Fruit fly (Drosophila melanogaster) whole organism, embryonic: ENCODE data around the gene MRG15.
A peak's percentile ranks its signal among the peaks of the same experiment; 100 is the strongest.

ENCODE experiments used
- Asciz ChIP-seq: fragments of 200-800 bp; sonication (Bioruptor generic); optimal IDR thresholded peaks from 2 replicates; lab custom pipeline; 2017; ENCODE audit warnings: missing biosample characterization, mild to moderate bottlenecking, missing genetic modification characterization, missing genetic modification reagents
- BEAF-32 ChIP-seq: fragments of 200-800 bp; sonication (Bioruptor generic); optimal IDR thresholded peaks from 3 replicates; lab custom pipeline; 2017; ENCODE audit warnings: missing biosample characterization, missing genetic modification characterization, mild to moderate bottlenecking, moderate library complexity, missing genetic modification reagents
- C15 ChIP-seq: fragments of 200-800 bp; sonication (Bioruptor generic); IDR thresholded peaks from 3 replicates; pipeline ENCODE4 v1.3.6; 2022; ENCODE audit warnings: missing biosample characterization, missing genetic modification characterization
- CG10274 ChIP-seq: fragments of 200-800 bp; sonication (Bioruptor generic); optimal IDR thresholded peaks from 3 replicates; lab custom pipeline; 2017; ENCODE audit warnings: missing biosample characterization, mild to moderate bottlenecking, missing genetic modification characterization
- CG12391 ChIP-seq: fragments of 200-800 bp; sonication (Bioruptor generic); optimal IDR thresholded peaks from 3 replicates; lab custom pipeline; 2018; ENCODE audit warnings: missing biosample characterization, mild to moderate bottlenecking, missing genetic modification characterization, moderate library complexity
- CG12769 ChIP-seq: fragments of 200-800 bp; sonication (Bioruptor generic); optimal IDR thresholded peaks from 2 replicates; lab custom pipeline; 2019; ENCODE audit warnings: missing biosample characterization, mild to moderate bottlenecking, missing genetic modification characterization, moderate library complexity
- CG13287 ChIP-seq: fragments of 200-800 bp; sonication (Bioruptor generic); IDR thresholded peaks from 2 replicates; pipeline ENCODE4 v1.3.6; 2022; ENCODE audit warnings: missing biosample characterization, missing genetic modification characterization; ENCODE audit not compliant: partially characterized antibody
- CG1529 ChIP-seq: fragments of 200-800 bp; sonication (Bioruptor generic); optimal IDR thresholded peaks from 3 replicates; lab custom pipeline; 2018; ENCODE audit warnings: missing biosample characterization, missing genetic modification characterization
- CG16813 ChIP-seq: fragments of 200-800 bp; sonication (Bioruptor generic); IDR thresholded peaks from 3 replicates; pipeline ENCODE4 v1.3.6; 2022; ENCODE audit warnings: missing biosample characterization, missing genetic modification characterization; ENCODE audit not compliant: partially characterized antibody
- CG2202 ChIP-seq: fragments of 200-800 bp; sonication (Bioruptor generic); optimal IDR thresholded peaks from 2 replicates; lab custom pipeline; 2018; ENCODE audit warnings: missing biosample characterization, mild to moderate bottlenecking, missing genetic modification characterization
- CG4282 ChIP-seq: fragments of 200-800 bp; sonication (Bioruptor generic); optimal IDR thresholded peaks from 2 replicates; lab custom pipeline; 2016; ENCODE audit warnings: missing biosample characterization, missing genetic modification characterization
- CG7271 ChIP-seq: fragments of 200-800 bp; sonication (Bioruptor generic); optimal IDR thresholded peaks from 2 replicates; lab custom pipeline; 2018; ENCODE audit warnings: missing biosample characterization, mild to moderate bottlenecking, missing genetic modification characterization, moderate library complexity
- CG7357 ChIP-seq: fragments of 200-800 bp; sonication (Bioruptor generic); IDR thresholded peaks from 3 replicates; pipeline ENCODE4 v1.3.6; 2022; ENCODE audit warnings: missing biosample characterization, missing genetic modification characterization
- CG7987 ChIP-seq: fragments of 200-800 bp; sonication (Bioruptor generic); optimal IDR thresholded peaks from 2 replicates; lab custom pipeline; 2018; ENCODE audit warnings: missing biosample characterization, mild to moderate bottlenecking, missing genetic modification characterization, moderate library complexity
- CG8290 ChIP-seq, 3 experiments: fragments of 200-800 bp; sonication (Bioruptor generic); optimal IDR thresholded peaks; 2 replicates each; lab custom pipeline; 2016 to 2019; ENCODE audit warnings: missing biosample characterization in 3 of 3, missing genetic modification characterization in 3 of 3, mild to moderate bottlenecking in 2 of 3, moderate library complexity in 1 of 3
- CG9215 ChIP-seq: fragments of 200-800 bp; sonication (Bioruptor generic); IDR thresholded peaks from 2 replicates; pipeline ENCODE4 v1.3.6; 2022; ENCODE audit warnings: missing biosample characterization, missing genetic modification characterization
- Dfd ChIP-seq, 2 experiments: fragments of >200 bp; optimal IDR thresholded peaks; 2 replicates each; lab custom pipeline; 2017; ENCODE audit warnings: missing biosample characterization in 2 of 2, missing genetic modification characterization in 2 of 2
- Dll ChIP-seq: fragments of 200-800 bp; sonication (Bioruptor generic); IDR thresholded peaks from 4 replicates; pipeline ENCODE4 v1.3.6; 2022; ENCODE audit warnings: missing biosample characterization, missing genetic modification characterization; ENCODE audit not compliant: partially characterized antibody
- GATAe ChIP-seq: fragments of 200-800 bp; sonication (Bioruptor generic); conservative IDR thresholded peaks from 2 replicates; pipeline ENCODE4 v1.3.6; 2022; ENCODE audit warnings: missing biosample characterization, missing genetic modification characterization
- Med ChIP-seq: fragments of 200-800 bp; sonication (Bioruptor generic); peaks from one replicate; lab custom pipeline; 2016; ENCODE audit warnings: missing biosample characterization, missing genetic modification characterization, mild to moderate bottlenecking, inconsistent platforms, moderate library complexity
- NfI ChIP-seq: fragments of 200-800 bp; sonication (Bioruptor generic); optimal IDR thresholded peaks from 3 replicates; lab custom pipeline; 2018; ENCODE audit warnings: missing biosample characterization, mild to moderate bottlenecking, missing genetic modification characterization, moderate library complexity
- Sry-β ChIP-seq: fragments of 200-800 bp; sonication (Bioruptor generic); optimal IDR thresholded peaks from 2 replicates; lab custom pipeline; 2018; ENCODE audit warnings: missing biosample characterization, mild to moderate bottlenecking, missing genetic modification characterization, moderate library complexity
- Vsx1 ChIP-seq: fragments of 200-800 bp; sonication (Bioruptor generic); optimal IDR thresholded peaks from 2 replicates; lab custom pipeline; 2017; ENCODE audit warnings: missing biosample characterization, mild to moderate bottlenecking, missing genetic modification characterization, missing genetic modification reagents
- amos ChIP-seq: fragments of 200-800 bp; sonication (Bioruptor generic); IDR thresholded peaks from 2 replicates; pipeline ENCODE4 v1.3.6; 2022; ENCODE audit warnings: missing biosample characterization, missing genetic modification characterization; ENCODE audit not compliant: partially characterized antibody
- ato ChIP-seq: fragments of 200-800 bp; sonication (Bioruptor generic); IDR thresholded peaks from 2 replicates; pipeline ENCODE4 v1.3.6; 2022; ENCODE audit warnings: missing biosample characterization, missing genetic modification characterization; ENCODE audit not compliant: partially characterized antibody
- crol ChIP-seq: fragments of 200-800 bp; sonication (Bioruptor generic); IDR thresholded peaks from 2 replicates; pipeline ENCODE4 v1.3.6; 2022; ENCODE audit warnings: missing biosample characterization, missing genetic modification characterization
- cwo ChIP-seq: fragments of 200-800 bp; sonication (Bioruptor generic); optimal IDR thresholded peaks from 3 replicates; lab custom pipeline; 2017; ENCODE audit warnings: missing biosample characterization, missing genetic modification characterization, mild to moderate bottlenecking, moderate library complexity, missing genetic modification reagents
- danr ChIP-seq: fragments of 200-800 bp; sonication (Bioruptor generic); IDR thresholded peaks from 2 replicates; pipeline ENCODE4 v1.3.6; 2022; ENCODE audit warnings: missing biosample characterization, missing genetic modification characterization
- dimm ChIP-seq: fragments of 200-800 bp; sonication (Bioruptor generic); IDR thresholded peaks from 2 replicates; pipeline ENCODE4 v1.3.6; 2022; ENCODE audit warnings: missing biosample characterization, missing genetic modification characterization
- disco-r ChIP-seq: fragments of 200-800 bp; sonication (Bioruptor generic); optimal IDR thresholded peaks from 2 replicates; lab custom pipeline; 2016; ENCODE audit warnings: missing biosample characterization, missing genetic modification characterization
- dm ChIP-seq: fragments of 200-800 bp; sonication (Bioruptor generic); optimal IDR thresholded peaks from 3 replicates; lab custom pipeline; 2016; ENCODE audit warnings: missing biosample characterization, missing genetic modification characterization
- fd102C ChIP-seq: fragments of 200-800 bp; sonication (Bioruptor generic); optimal IDR thresholded peaks from 2 replicates; lab custom pipeline; 2018; ENCODE audit warnings: missing biosample characterization, mild to moderate bottlenecking, missing genetic modification characterization, moderate library complexity
- ftz-f1 ChIP-seq: fragments of 200-800 bp; sonication (Bioruptor generic); optimal IDR thresholded peaks from 2 replicates; lab custom pipeline; 2016; ENCODE audit warnings: missing biosample characterization, missing genetic modification characterization
- gce ChIP-seq: fragments of 200-800 bp; sonication (Bioruptor generic); IDR thresholded peaks from 3 replicates; pipeline ENCODE4 v1.3.6; 2022; ENCODE audit warnings: missing biosample characterization, missing genetic modification characterization
- hbn ChIP-seq: fragments of 200-800 bp; sonication (Bioruptor generic); IDR thresholded peaks from 2 replicates; pipeline ENCODE4 v1.3.6; 2022; ENCODE audit warnings: missing biosample characterization, missing genetic modification characterization; ENCODE audit not compliant: partially characterized antibody
- ind ChIP-seq: fragments of 200-800 bp; sonication (Bioruptor generic); optimal IDR thresholded peaks from 3 replicates; lab custom pipeline; 2016; ENCODE audit warnings: missing biosample characterization, missing genetic modification characterization
- mld ChIP-seq: fragments of 200-800 bp; sonication (Bioruptor generic); IDR thresholded peaks from 3 replicates; pipeline ENCODE4 v1.3.6; 2022; ENCODE audit warnings: missing biosample characterization, missing genetic modification characterization; ENCODE audit not compliant: partially characterized antibody
- pho ChIP-seq: fragments of 200-800 bp; sonication (Bioruptor generic); optimal IDR thresholded peaks from 2 replicates; lab custom pipeline; 2016; ENCODE audit warnings: missing biosample characterization, missing genetic modification characterization
- sens-2 ChIP-seq: fragments of 200-800 bp; sonication (Bioruptor generic); IDR thresholded peaks from 2 replicates; pipeline ENCODE4 v1.3.6; 2022; ENCODE audit warnings: missing biosample characterization, missing genetic modification characterization
- shn ChIP-seq: fragments of 200-800 bp; sonication (Bioruptor generic); optimal IDR thresholded peaks from 3 replicates; lab custom pipeline; 2016; ENCODE audit warnings: missing biosample characterization, missing genetic modification characterization
- sima ChIP-seq: fragments of 200-800 bp; sonication (Bioruptor generic); optimal IDR thresholded peaks from 2 replicates; lab custom pipeline; 2016; ENCODE audit warnings: missing biosample characterization, missing genetic modification characterization
- slbo ChIP-seq: fragments of 200-800 bp; sonication (Bioruptor generic); IDR thresholded peaks from 2 replicates; pipeline ENCODE4 v1.3.6; 2022; ENCODE audit warnings: missing biosample characterization, missing genetic modification characterization
- so ChIP-seq: fragments of 200-800 bp; sonication (Bioruptor generic); IDR thresholded peaks from 3 replicates; pipeline ENCODE4 v1.3.6; 2022; ENCODE audit warnings: missing biosample characterization, missing genetic modification characterization
- sob ChIP-seq: fragments of 200-800 bp; sonication (Bioruptor generic); IDR thresholded peaks from 2 replicates; pipeline ENCODE4 v1.3.6; 2022; ENCODE audit warnings: missing biosample characterization, missing genetic modification characterization
- tap ChIP-seq: fragments of 200-800 bp; optimal IDR thresholded peaks from 3 replicates; lab custom pipeline; 2019; ENCODE audit warnings: missing biosample characterization, mild to moderate bottlenecking, missing genetic modification characterization, moderate library complexity
- tx ChIP-seq: fragments of 200-800 bp; sonication (Bioruptor generic); optimal IDR thresholded peaks from 2 replicates; lab custom pipeline; 2016; ENCODE audit warnings: missing biosample characterization, missing genetic modification characterization
- unc-4 ChIP-seq: fragments of 200-800 bp; sonication (Bioruptor generic); IDR thresholded peaks from 2 replicates; pipeline ENCODE4 v1.3.6; 2022; ENCODE audit warnings: missing biosample characterization, missing genetic modification characterization; ENCODE audit not compliant: partially characterized antibody
- wor ChIP-seq: fragments of 200-800 bp; sonication (Bioruptor generic); IDR thresholded peaks from 2 replicates; pipeline ENCODE4 v1.3.6; 2022; ENCODE audit warnings: missing biosample characterization, missing genetic modification characterization
- zf30C ChIP-seq: fragments of 200-800 bp; sonication (Bioruptor generic); optimal IDR thresholded peaks from 3 replicates; lab custom pipeline; 2018; ENCODE audit warnings: missing biosample characterization, mild to moderate bottlenecking, missing genetic modification characterization
- zfh1 ChIP-seq: fragments of 200-800 bp; sonication (Bioruptor generic); IDR thresholded peaks from 3 replicates; pipeline ENCODE4 v1.3.6; 2022; ENCODE audit warnings: missing biosample characterization, missing genetic modification characterization

The MRG15 gene

DNA sequence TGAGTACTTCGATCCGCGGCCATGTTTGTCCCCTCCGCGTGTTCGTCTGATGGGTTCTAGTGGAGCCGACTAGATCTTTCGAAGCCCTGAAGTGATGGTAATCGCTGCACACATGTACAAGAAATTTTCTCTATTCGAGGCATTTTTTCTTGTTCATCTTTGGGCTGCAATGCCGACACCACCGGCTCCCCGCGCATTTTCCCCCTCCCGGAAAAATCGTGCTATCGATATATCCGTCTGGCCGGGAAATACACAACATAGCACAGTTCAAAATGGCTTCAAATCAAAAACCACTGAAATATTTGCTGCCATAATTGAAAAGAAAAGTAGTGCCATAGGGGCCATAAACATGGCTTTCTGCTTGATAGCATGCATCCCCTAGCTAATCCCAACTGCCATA is 14.0 kb downstream of the MRG15 start:
- no peak for TF ChIP-seq Sry-β (GFP tag; lab: Kevin White, UChicago)
- TF ChIP-seq Asciz (GFP tag; lab: Kevin White, UChicago): no peak
- TF ChIP-seq danr: no peak
- TF ChIP-seq CG10274 (GFP tag; lab: Kevin White, UChicago): no peak
- no peak for TF ChIP-seq sima (GFP tag; lab: Kevin White, UChicago)
- TF ChIP-seq mld (GFP tag; lab: Robert Waterston, UW): 0 out of 3 replicates have a peak, but pooled peaks have one; percentile 17
- no peak for TF ChIP-seq Dfd (GFP tag; optimal IDR thresholded peaks at IDR 0.05; lab: Kevin White, UChicago)
- TF ChIP-seq tap (tag; lab: Kevin White, UChicago): no peak
- no peak for TF ChIP-seq zfh1 (GFP tag; lab: Robert Waterston, UW)
- TF ChIP-seq CG7357 (GFP tag; lab: Robert Waterston, UW): no peak
- no peak for TF ChIP-seq cwo (GFP tag; lab: Kevin White, UChicago)
- 0 out of 2 replicates have a peak, but pooled peaks have one; percentile 30 for TF ChIP-seq ato (GFP tag; lab: Robert Waterston, UW)
- TF ChIP-seq Med (GFP tag; lab: Kevin White, UChicago): no peak
- TF ChIP-seq CG1529 (GFP tag; lab: Kevin White, UChicago): no peak
- TF ChIP-seq CG7271 (tag; lab: Kevin White, UChicago): no peak
- TF ChIP-seq fd102C (GFP tag; lab: Kevin White, UChicago): no peak
- TF ChIP-seq CG16813 (GFP tag; lab: Robert Waterston, UW): 0 out of 3 replicates have a peak, but pooled peaks have one; percentile 16
- no peak for TF ChIP-seq CG4282
- TF ChIP-seq ind (GFP tag; lab: Kevin White, UChicago): no peak
- TF ChIP-seq CG12391 (tag; lab: Kevin White, UChicago): no peak
- no peak for TF ChIP-seq GATAe
- no peak for TF ChIP-seq slbo
- TF ChIP-seq gce: no peak
- no peak for TF ChIP-seq CG12769 (tag; lab: Kevin White, UChicago)
- TF ChIP-seq unc-4 (GFP tag; lab: Robert Waterston, UW): peak; percentile 37
- TF ChIP-seq CG2202 (tag; lab: Kevin White, UChicago): no peak
- TF ChIP-seq C15 (GFP tag; lab: Robert Waterston, UW): no peak
- TF ChIP-seq Vsx1: no peak
- TF ChIP-seq Dll: no peak
- no peak for TF ChIP-seq sens-2 (GFP tag; lab: Robert Waterston, UW)
- no peak for TF ChIP-seq tx (GFP tag; lab: Kevin White, UChicago)
- TF ChIP-seq ftz-f1: no peak
- TF ChIP-seq NfI (GFP tag; lab: Kevin White, UChicago): no peak
- TF ChIP-seq pho (GFP tag; lab: Kevin White, UChicago): no peak
- TF ChIP-seq sob (GFP tag; lab: Robert Waterston, UW): no peak
- TF ChIP-seq shn (GFP tag; lab: Kevin White, UChicago): no peak
- TF ChIP-seq CG13287: no peak
- TF ChIP-seq CG7987: no peak
- no peak for TF ChIP-seq so (GFP tag; lab: Robert Waterston, UW)
- no peak for TF ChIP-seq zf30C (GFP tag; lab: Kevin White, UChicago)
- TF ChIP-seq CG8290 (GFP tag; optimal IDR thresholded peaks at IDR 0.05; lab: Kevin White, UChicago): no peak
- no peak for TF ChIP-seq CG8290 (tag; optimal IDR thresholded peaks at IDR 0.05; lab: Kevin White, UChicago)
- no peak for TF ChIP-seq dimm (GFP tag; lab: Robert Waterston, UW)
- peak; percentile 30 for TF ChIP-seq hbn (GFP tag; lab: Robert Waterston, UW)
- TF ChIP-seq amos (GFP tag; lab: Robert Waterston, UW): peak; percentile 33; the same call in 1 of the 2 replicates
- TF ChIP-seq crol (GFP tag; lab: Robert Waterston, UW): peak; percentile 87
- no peak for TF ChIP-seq disco-r (GFP tag; lab: Kevin White, UChicago)
- TF ChIP-seq wor: no peak
- TF ChIP-seq CG9215 (GFP tag; lab: Robert Waterston, UW): no peak
- TF ChIP-seq BEAF-32 (GFP tag; lab: Kevin White, UChicago): no peak
- TF ChIP-seq dm (GFP tag; lab: Kevin White, UChicago): no peak
